Fruit fly (Drosophila melanogaster) whole organism, prepupa: Measurements from ENCODE around the gene Spase25.

Source experiments
- Blimp-1 ChIP-seq: fragments of 200-800 bp; sonication (Bioruptor generic); optimal IDR thresholded peaks from 3 replicates; lab custom pipeline; 2017; ENCODE audit warnings: missing biosample characterization, missing genetic modification characterization, mild to moderate bottlenecking, moderate library complexity, missing genetic modification reagents
- CG10631 ChIP-seq: fragments of 200-800 bp; sonication (Bioruptor generic); optimal IDR thresholded peaks from 2 replicates; lab custom pipeline; 2016; ENCODE audit warnings: missing biosample characterization, missing genetic modification characterization
- CG10669 ChIP-seq: fragments of 200-800 bp; sonication (Bioruptor generic); optimal IDR thresholded peaks from 3 replicates; lab custom pipeline; 2018; ENCODE audit warnings: missing biosample characterization, mild to moderate bottlenecking, missing genetic modification characterization, moderate library complexity
- CG11762 ChIP-seq: fragments of 200-800 bp; sonication (Bioruptor generic); optimal IDR thresholded peaks from 3 replicates; lab custom pipeline; 2016; ENCODE audit warnings: missing biosample characterization, missing genetic modification characterization; ENCODE audit not compliant: insufficient read depth
- CG11902 ChIP-seq: fragments of 200-800 bp; sonication (Bioruptor generic); optimal IDR thresholded peaks from 3 replicates; lab custom pipeline; 2016; ENCODE audit warnings: missing biosample characterization, missing genetic modification characterization
- CG16779 ChIP-seq: fragments of 200-800 bp; sonication (Bioruptor generic); optimal IDR thresholded peaks from 3 replicates; lab custom pipeline; 2017; ENCODE audit warnings: missing biosample characterization, mild to moderate bottlenecking, missing genetic modification characterization
- CG3032 ChIP-seq: fragments of 200-800 bp; optimal IDR thresholded peaks from 2 replicates; lab custom pipeline; 2019; ENCODE audit warnings: missing biosample characterization, mild to moderate bottlenecking, missing genetic modification characterization, moderate library complexity
- CG31627 ChIP-seq: fragments of 200-800 bp; sonication (Bioruptor generic); optimal IDR thresholded peaks from 3 replicates; lab custom pipeline; 2016; ENCODE audit warnings: missing biosample characterization, missing genetic modification characterization
- CG32006 ChIP-seq: fragments of 200-800 bp; sonication (Bioruptor generic); optimal IDR thresholded peaks from 3 replicates; lab custom pipeline; 2017; ENCODE audit warnings: missing biosample characterization, mild to moderate bottlenecking, missing genetic modification characterization
- CG34406 ChIP-seq: fragments of 200-800 bp; sonication (Bioruptor generic); optimal IDR thresholded peaks from 3 replicates; lab custom pipeline; 2016; ENCODE audit warnings: missing biosample characterization, missing genetic modification characterization
- CG3919 ChIP-seq: fragments of 200-800 bp; sonication (Bioruptor generic); optimal IDR thresholded peaks from 3 replicates; lab custom pipeline; 2016; ENCODE audit warnings: missing biosample characterization, missing genetic modification characterization
- CG4318 ChIP-seq: fragments of 200-800 bp; sonication (Bioruptor generic); optimal IDR thresholded peaks from 3 replicates; lab custom pipeline; 2017; ENCODE audit warnings: missing biosample characterization, mild to moderate bottlenecking, missing genetic modification characterization
- CG6276 ChIP-seq: fragments of 200-800 bp; sonication (Bioruptor generic); optimal IDR thresholded peaks from 2 replicates; lab custom pipeline; 2017; ENCODE audit warnings: missing biosample characterization, mild to moderate bottlenecking, missing genetic modification characterization
- CG6808 ChIP-seq: fragments of 200-800 bp; sonication (Bioruptor generic); optimal IDR thresholded peaks from 3 replicates; lab custom pipeline; 2017; ENCODE audit warnings: missing biosample characterization, missing genetic modification characterization, mild to moderate bottlenecking, moderate library complexity, missing genetic modification reagents
- CG7368 ChIP-seq: fragments of 200-800 bp; sonication (Bioruptor generic); optimal IDR thresholded peaks from 3 replicates; lab custom pipeline; 2016; ENCODE audit warnings: missing biosample characterization, missing genetic modification characterization
- CG8119 ChIP-seq: fragments of 200-800 bp; sonication (Bioruptor generic); IDR thresholded peaks from 3 replicates; pipeline ENCODE4 v1.3.6; 2022; ENCODE audit warnings: missing biosample characterization, missing genetic modification characterization
- CG8632 ChIP-seq: fragments of 200-800 bp; sonication (Bioruptor generic); optimal IDR thresholded peaks from 3 replicates; lab custom pipeline; 2016; ENCODE audit warnings: missing biosample characterization, missing genetic modification characterization
- CG9139 ChIP-seq: fragments of 200-800 bp; sonication (Bioruptor generic); optimal IDR thresholded peaks from 3 replicates; lab custom pipeline; 2017; ENCODE audit warnings: missing biosample characterization, mild to moderate bottlenecking, missing genetic modification characterization
- Eip75B ChIP-seq: fragments of 200-800 bp; sonication (Bioruptor generic); optimal IDR thresholded peaks from 3 replicates; lab custom pipeline; 2016; ENCODE audit warnings: missing biosample characterization, missing genetic modification characterization
- Eip78C ChIP-seq: fragments of 200-800 bp; sonication (Bioruptor generic); peaks from one replicate; lab custom pipeline; 2016; ENCODE audit warnings: missing biosample characterization, missing genetic modification characterization
- Eip93F ChIP-seq: fragments of 200-800 bp; sonication (Bioruptor generic); optimal IDR thresholded peaks from 2 replicates; lab custom pipeline; 2016; ENCODE audit warnings: missing biosample characterization, mild to moderate bottlenecking, missing genetic modification characterization
- Ets21C ChIP-seq: fragments of 200-800 bp; sonication (Bioruptor generic); optimal IDR thresholded peaks from 3 replicates; lab custom pipeline; 2016; ENCODE audit warnings: missing biosample characterization, missing genetic modification characterization
- Gug ChIP-seq: fragments of 200-800 bp; sonication (Bioruptor generic); IDR thresholded peaks from 2 replicates; pipeline ENCODE4 v1.3.6; 2022; ENCODE audit warnings: missing biosample characterization, missing genetic modification characterization
- Hr38 ChIP-seq: sonication (Bioruptor generic); optimal IDR thresholded peaks from 2 replicates; lab custom pipeline; 2016; ENCODE audit warnings: missing biosample characterization, missing genetic modification characterization
- Hr39 ChIP-seq: fragments of 200-800 bp; sonication (Bioruptor generic); optimal IDR thresholded peaks from 2 replicates; lab custom pipeline; 2016; ENCODE audit warnings: missing biosample characterization, missing genetic modification characterization
- Hr4 ChIP-seq: fragments of 200-800 bp; sonication (Bioruptor generic); optimal IDR thresholded peaks from 3 replicates; lab custom pipeline; 2016; ENCODE audit warnings: missing biosample characterization, missing genetic modification characterization
- Lpt ChIP-seq: fragments of 200-800 bp; sonication (Bioruptor generic); optimal IDR thresholded peaks from 3 replicates; lab custom pipeline; 2016; ENCODE audit warnings: missing biosample characterization, missing genetic modification characterization
- OdsH ChIP-seq: fragments of 200-800 bp; sonication (Bioruptor generic); optimal IDR thresholded peaks from 3 replicates; lab custom pipeline; 2016; ENCODE audit warnings: missing biosample characterization, missing genetic modification characterization
- Sox102F ChIP-seq: fragments of 200-800 bp; sonication (Bioruptor generic); optimal IDR thresholded peaks from 2 replicates; lab custom pipeline; 2016; ENCODE audit warnings: missing biosample characterization, mild to moderate bottlenecking, missing genetic modification characterization
- Sox14 ChIP-seq: fragments of 200-800 bp; sonication (Bioruptor generic); optimal IDR thresholded peaks from 3 replicates; lab custom pipeline; 2016; ENCODE audit warnings: missing biosample characterization, missing genetic modification characterization
- Sox15 ChIP-seq: fragments of 200-800 bp; sonication (Bioruptor generic); optimal IDR thresholded peaks from 3 replicates; lab custom pipeline; 2016; ENCODE audit warnings: missing biosample characterization, missing genetic modification characterization
- achi ChIP-seq: fragments of 200-800 bp; sonication (Bioruptor generic); optimal IDR thresholded peaks from 3 replicates; lab custom pipeline; 2016; ENCODE audit warnings: missing biosample characterization, missing genetic modification characterization
- acj6 ChIP-seq: fragments of 200-800 bp; sonication (Bioruptor generic); optimal IDR thresholded peaks from 3 replicates; lab custom pipeline; 2016; ENCODE audit warnings: missing biosample characterization, missing genetic modification characterization
- cyc ChIP-seq: fragments of 200-800 bp; sonication (Bioruptor generic); optimal IDR thresholded peaks from 3 replicates; lab custom pipeline; 2016; ENCODE audit warnings: missing biosample characterization, missing genetic modification characterization
- eg ChIP-seq: fragments of 200-800 bp; sonication (Bioruptor generic); IDR thresholded peaks from 3 replicates; pipeline ENCODE4 v1.3.6; 2022; ENCODE audit warnings: missing biosample characterization, missing genetic modification characterization
- esn ChIP-seq: fragments of 200-800 bp; sonication (Bioruptor generic); optimal IDR thresholded peaks from 2 replicates; lab custom pipeline; 2016; ENCODE audit warnings: missing biosample characterization, mild to moderate bottlenecking, missing genetic modification characterization, moderate library complexity
- fd59A ChIP-seq: fragments of 200-800 bp; sonication (Bioruptor generic); optimal IDR thresholded peaks from 2 replicates; lab custom pipeline; 2017; ENCODE audit warnings: missing biosample characterization, mild to moderate bottlenecking, missing genetic modification characterization, missing genetic modification reagents
- fd85E ChIP-seq: fragments of 200-800 bp; sonication (Bioruptor generic); optimal IDR thresholded peaks from 3 replicates; lab custom pipeline; 2016; ENCODE audit warnings: missing biosample characterization, missing genetic modification characterization
- fkh ChIP-seq: fragments of 200-800 bp; sonication (Bioruptor generic); optimal IDR thresholded peaks from 3 replicates; lab custom pipeline; 2017; ENCODE audit warnings: missing biosample characterization, mild to moderate bottlenecking, missing genetic modification characterization, moderate library complexity
- lz ChIP-seq: fragments of 200-800 bp; sonication (Bioruptor generic); optimal IDR thresholded peaks from 3 replicates; lab custom pipeline; 2016; ENCODE audit warnings: missing biosample characterization, missing genetic modification characterization
- pdm3 ChIP-seq: fragments of 200-800 bp; sonication (Bioruptor generic); optimal IDR thresholded peaks from 3 replicates; lab custom pipeline; 2016; ENCODE audit warnings: missing biosample characterization, missing genetic modification characterization
- salr ChIP-seq, 2 experiments: fragments of 200-800 bp; sonication (Bioruptor generic); optimal IDR thresholded peaks; 3 replicates each; lab custom pipeline; 2016 to 2018; ENCODE audit warnings: missing biosample characterization in 2 of 2, missing genetic modification characterization in 2 of 2, mild to moderate bottlenecking in 1 of 2
- svp ChIP-seq: fragments of 200-800 bp; sonication (Bioruptor generic); peaks from one replicate; lab custom pipeline; 2016; ENCODE audit warnings: missing biosample characterization, missing genetic modification characterization
- topi ChIP-seq: fragments of 200-800 bp; sonication (Bioruptor generic); optimal IDR thresholded peaks from 3 replicates; lab custom pipeline; 2016; ENCODE audit warnings: missing biosample characterization, missing genetic modification characterization

Gene Spase25

DNA sequence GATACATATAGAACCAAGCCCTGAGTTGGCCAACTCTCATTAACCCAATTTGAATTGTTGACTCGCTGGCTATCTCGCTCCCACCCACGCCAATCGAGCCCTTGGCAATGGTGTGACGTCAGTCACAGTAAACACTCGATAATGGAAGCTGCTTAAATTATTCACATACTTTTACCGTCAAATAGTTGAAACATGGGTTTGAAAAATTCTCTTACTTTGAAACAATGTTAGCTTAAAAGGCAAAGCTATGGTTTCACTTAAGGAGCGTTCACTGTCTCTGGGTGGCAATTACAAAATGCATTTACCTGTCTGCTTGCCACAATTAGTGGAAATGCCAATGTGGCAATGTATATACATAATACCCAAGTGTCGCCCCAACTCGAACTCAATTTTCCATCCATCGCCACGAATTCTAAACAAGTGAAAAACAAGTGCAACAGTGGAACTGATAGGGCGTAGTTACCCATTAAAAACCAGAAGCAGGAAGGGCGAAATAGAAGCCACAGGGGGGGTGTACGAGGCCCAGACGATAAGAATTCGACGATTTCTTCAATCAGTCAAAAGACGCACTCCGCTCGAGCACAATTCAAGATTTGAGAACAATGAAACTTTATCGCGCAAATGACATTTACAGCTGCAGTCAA lies 35.5 kb upstream of the Spase25 start (continued):
- peak; percentile 56 for TF ChIP-seq Sox15 (GFP tag; lab: Kevin White, UChicago)
- peak; percentile 76 for TF ChIP-seq eg (GFP tag; lab: Robert Waterston, UW)
- peak; percentile 85 for TF ChIP-seq Sox102F (GFP tag; lab: Kevin White, UChicago)
- TF ChIP-seq esn (GFP tag; lab: Kevin White, UChicago), result peak; percentile 87
- TF ChIP-seq salr (GFP tag; optimal IDR thresholded peaks at IDR 0.05; lab: Kevin White, UChicago), result no peak
- peak; percentile 92 for TF ChIP-seq Hr39 (GFP tag; lab: Kevin White, UChicago)
- TF ChIP-seq CG8119 (GFP tag; lab: Robert Waterston, UW), result peak; percentile 62
- peak; percentile 89 for TF ChIP-seq Eip78C (GFP tag; lab: Kevin White, UChicago)
- TF ChIP-seq Sox14, result peak; percentile 79
- TF ChIP-seq topi (GFP tag; lab: Kevin White, UChicago), result peak; percentile 89
- peak; percentile 69 for TF ChIP-seq Gug (GFP tag; lab: Robert Waterston, UW)
- TF ChIP-seq Lpt (GFP tag; lab: Kevin White, UChicago), result peak; percentile 10
- TF ChIP-seq CG32006 (GFP tag; lab: Kevin White, UChicago), result peak; percentile 49
- TF ChIP-seq pdm3 (GFP tag; lab: Kevin White, UChicago), result peak; percentile 70
- peak; percentile 87 for TF ChIP-seq lz (GFP tag; lab: Kevin White, UChicago)
- peak; percentile 74 for TF ChIP-seq CG11902
- TF ChIP-seq CG8632, result peak; percentile 58
- peak; percentile 54 for TF ChIP-seq fkh (GFP tag; lab: Kevin White, UChicago)
- peak; percentile 31 for TF ChIP-seq CG3032 (tag; lab: Kevin White, UChicago)
- TF ChIP-seq fd59A (GFP tag; lab: Kevin White, UChicago), result no peak
- TF ChIP-seq CG31627, result peak; percentile 90
- TF ChIP-seq CG10631 (GFP tag; lab: Kevin White, UChicago), result peak; percentile 29

DNA sequence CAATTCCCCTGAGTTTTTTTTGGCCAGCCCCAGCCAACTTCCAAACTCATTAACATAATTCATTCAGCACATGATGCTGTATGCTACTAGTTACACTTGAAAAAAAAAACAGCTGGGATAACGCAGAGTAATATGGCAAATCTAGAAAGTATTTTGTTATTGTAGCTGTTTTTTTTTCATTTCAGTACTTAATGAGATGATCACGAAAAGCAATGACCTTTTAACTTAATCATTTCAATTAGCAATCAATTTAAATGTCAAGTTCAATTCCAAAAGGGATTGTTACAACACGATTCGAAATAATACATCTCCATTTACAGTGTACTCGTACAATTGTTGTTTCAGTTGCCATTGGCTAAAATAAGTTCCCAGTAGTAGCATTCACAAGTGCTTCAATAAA lies 34.6 kb upstream of the Spase25 start:
- TF ChIP-seq pdm3 (GFP tag; lab: Kevin White, UChicago) (peak; percentile 23), OdsH (GFP tag; lab: Kevin White, UChicago) (no peak), Eip78C (GFP tag; lab: Kevin White, UChicago) (peak; percentile 69), svp (peak; percentile 59), CG16779 (tag; lab: Kevin White, UChicago) (no peak), cyc (GFP tag; lab: Kevin White, UChicago) (no peak), Eip93F (GFP tag; lab: Kevin White, UChicago) (no peak)

DNA sequence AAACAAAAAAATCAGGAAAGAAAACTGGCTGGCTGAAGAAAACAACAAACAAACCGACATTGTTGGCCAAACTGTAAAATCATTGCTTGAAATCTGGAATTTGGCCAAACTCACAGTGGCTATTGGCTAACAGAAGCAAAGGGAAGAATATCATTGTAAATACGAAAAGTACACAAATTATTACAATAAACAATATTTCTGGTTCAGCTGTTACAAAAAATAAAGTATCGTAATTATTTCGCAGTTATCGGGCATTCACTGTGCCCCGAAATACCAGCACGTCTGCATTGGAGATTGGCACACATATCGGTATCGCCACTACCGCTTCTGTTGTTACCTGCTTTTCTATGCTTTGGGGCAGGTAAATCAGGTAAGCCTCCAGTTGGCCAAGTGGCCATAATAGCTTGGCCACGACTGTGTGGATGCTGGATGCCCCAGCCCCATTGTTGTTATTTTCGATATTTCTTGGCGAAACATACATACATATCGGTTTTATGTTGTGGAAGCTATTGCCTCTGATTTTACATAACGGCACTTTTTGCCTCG lies 34.0 kb upstream of the Spase25 start:
- TF ChIP-seq CG34406 (GFP tag; lab: Kevin White, UChicago) (no peak), fd85E (GFP tag; lab: Kevin White, UChicago) (no peak), Eip93F (GFP tag; lab: Kevin White, UChicago) (no peak), fd59A (GFP tag; lab: Kevin White, UChicago) (no peak), CG9139 (GFP tag; lab: Kevin White, UChicago) (no peak), salr (GFP tag; optimal IDR thresholded peaks at IDR 0.05; lab: Kevin White, UChicago) (no peak), CG6808 (GFP tag; lab: Kevin White, UChicago) (no peak), Ets21C (GFP tag; lab: Kevin White, UChicago) (no peak), Eip78C (GFP tag; lab: Kevin White, UChicago) (peak; percentile 82), Gug (GFP tag; lab: Robert Waterston, UW) (peak; percentile 71), CG8632 (no peak), topi (GFP tag; lab: Kevin White, UChicago) (peak; percentile 40), esn (GFP tag; lab: Kevin White, UChicago) (peak; percentile 8), CG3919 (GFP tag; lab: Kevin White, UChicago) (peak; percentile 6), CG6276 (GFP tag; lab: Kevin White, UChicago) (peak; percentile 65), Eip75B (GFP tag; lab: Kevin White, UChicago) (peak; percentile 6), CG7368 (no peak), Sox102F (GFP tag; lab: Kevin White, UChicago) (no peak), CG4318 (GFP tag; lab: Kevin White, UChicago) (peak; percentile 24), Lpt (GFP tag; lab: Kevin White, UChicago) (peak; percentile 44), Sox14 (no peak), Blimp-1 (GFP tag; lab: Kevin White, UChicago) (no peak), CG11762 (GFP tag; lab: Kevin White, UChicago) (no peak), fkh (GFP tag; lab: Kevin White, UChicago) (no peak), acj6 (peak; percentile 41), cyc (GFP tag; lab: Kevin White, UChicago) (peak; percentile 37), lz (GFP tag; lab: Kevin White, UChicago) (peak; percentile 22), CG10669 (GFP tag; lab: Kevin White, UChicago) (no peak), Hr4 (GFP tag; lab: Kevin White, UChicago) (peak; percentile 56), Hr39 (GFP tag; lab: Kevin White, UChicago) (peak; percentile 44), pdm3 (GFP tag; lab: Kevin White, UChicago) (peak; percentile 60), Hr38 (GFP tag; lab: Kevin White, UChicago) (peak; percentile 49), achi (GFP tag; lab: Kevin White, UChicago) (peak; percentile 10), CG16779 (tag; lab: Kevin White, UChicago) (no peak)
